Fruit fly (Drosophila melanogaster): ENCODE measurements around the gene OtopLa.

OtopLa gene

DNA sequence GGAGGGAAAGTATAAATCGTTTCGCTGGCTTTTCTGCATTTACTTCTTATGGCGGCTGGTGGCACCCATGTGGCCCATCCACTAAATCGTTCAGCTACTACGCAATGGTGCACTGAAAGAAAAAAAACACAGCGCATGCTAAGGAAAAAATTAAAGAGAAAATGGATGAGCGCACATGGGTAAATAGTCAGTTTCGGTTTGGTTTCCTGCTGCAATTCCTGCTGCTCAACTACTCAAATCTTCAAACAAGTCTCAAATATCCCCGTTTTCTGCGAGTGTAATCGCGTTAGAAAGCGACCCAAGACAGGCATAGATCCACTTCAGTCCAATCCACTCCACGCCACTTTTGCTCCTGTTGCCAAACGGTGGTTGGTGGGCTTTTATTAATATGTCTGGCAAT, 45.3 kb downstream of the OtopLa start:
- TF ChIP-seq h (optimal IDR thresholded peaks at IDR 0.05) (no peak), ttk (optimal IDR thresholded peaks at IDR 0.05) (no peak), Myc (optimal IDR thresholded peaks at IDR 0.05) (no peak), insv (optimal IDR thresholded peaks at IDR 0.05) (no peak), psq (optimal IDR thresholded peaks at IDR 0.05) (no peak), Sin3A (optimal IDR thresholded peaks at IDR 0.05) (no peak)

DNA sequence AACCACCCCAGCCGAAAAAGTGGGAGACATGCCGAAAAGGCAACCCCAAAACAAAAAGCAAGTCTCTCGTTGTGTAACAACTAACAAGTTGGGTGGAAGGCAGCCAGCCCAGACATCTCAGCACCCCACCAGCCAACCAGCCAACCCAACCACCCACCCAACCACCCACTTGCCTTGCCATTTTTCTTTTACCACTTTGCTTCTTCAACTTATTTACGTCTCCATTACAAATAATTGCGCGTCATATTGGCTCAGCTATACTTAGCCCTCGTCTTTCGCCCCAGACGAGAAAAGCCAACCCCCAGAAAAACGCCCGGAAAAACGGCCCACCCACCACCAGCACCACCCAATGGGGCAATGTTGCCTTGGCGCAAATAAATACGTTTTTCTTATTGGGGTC, 46.0 kb downstream of the OtopLa start:
- no peak for TF ChIP-seq ttk (optimal IDR thresholded peaks at IDR 0.05)
- TF ChIP-seq h (optimal IDR thresholded peaks at IDR 0.05) = no peak
- no peak for TF ChIP-seq insv (optimal IDR thresholded peaks at IDR 0.05)
- TF ChIP-seq Sin3A (optimal IDR thresholded peaks at IDR 0.05) = no peak
- no peak for TF ChIP-seq psq (optimal IDR thresholded peaks at IDR 0.05)
- TF ChIP-seq Myc (optimal IDR thresholded peaks at IDR 0.05) = no peak

DNA sequence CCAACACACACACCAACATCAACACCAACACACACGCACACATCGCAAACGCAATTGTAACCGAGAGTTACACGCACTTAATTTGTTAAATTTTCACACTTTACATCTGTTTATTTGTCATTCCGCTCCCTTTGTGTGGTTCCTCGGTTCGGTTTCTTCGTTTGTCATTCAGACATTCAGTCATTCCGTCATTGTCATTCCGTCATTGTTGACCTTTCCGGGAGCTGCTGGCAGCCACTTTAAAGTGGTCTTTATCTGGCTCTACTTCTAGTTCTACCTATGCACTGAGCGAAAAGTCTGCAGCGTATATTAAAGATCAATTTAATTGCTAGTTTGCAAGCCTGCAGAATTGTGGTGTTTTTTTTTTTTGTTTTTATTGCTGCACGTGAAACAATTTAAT, 51.7 kb downstream of the OtopLa start:
- TF ChIP-seq Sin3A (optimal IDR thresholded peaks at IDR 0.05) (no peak), ttk (optimal IDR thresholded peaks at IDR 0.05) (no peak), Myc (optimal IDR thresholded peaks at IDR 0.05) (no peak), psq (optimal IDR thresholded peaks at IDR 0.05) (no peak), insv (optimal IDR thresholded peaks at IDR 0.05) (no peak), h (optimal IDR thresholded peaks at IDR 0.05) (no peak)

DNA sequence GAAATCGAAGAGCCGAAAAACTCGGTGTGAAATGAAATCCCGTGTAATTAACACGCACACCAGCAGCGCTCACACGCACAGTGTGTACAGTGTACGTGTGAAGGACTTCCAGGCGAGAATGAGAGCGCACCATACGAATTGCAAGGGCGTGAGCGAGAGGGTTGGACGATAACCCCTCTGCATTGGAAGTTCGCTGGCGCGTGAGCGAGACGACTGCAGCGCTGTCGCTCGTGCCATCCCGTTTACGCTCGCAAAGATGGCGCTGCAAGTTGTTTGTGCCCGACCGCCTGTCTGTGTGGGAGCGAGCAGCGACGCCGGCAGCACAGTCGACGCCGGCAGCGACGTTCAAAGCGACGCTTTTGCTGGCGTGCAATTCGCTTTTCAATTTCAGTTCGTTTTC, 54.4 kb downstream of the OtopLa start, which contains the start of gene Vsx1:
TSS of gene Vsx1 (plus strand) at position 388 of the 400 bp plus-strand sequence.
- TF ChIP-seq Myc (optimal IDR thresholded peaks at IDR 0.05) (no peak), Sin3A (optimal IDR thresholded peaks at IDR 0.05) (no peak), insv (optimal IDR thresholded peaks at IDR 0.05) (no peak), psq (optimal IDR thresholded peaks at IDR 0.05) (no peak), ttk (optimal IDR thresholded peaks at IDR 0.05) (no peak), h (optimal IDR thresholded peaks at IDR 0.05) (no peak)

DNA sequence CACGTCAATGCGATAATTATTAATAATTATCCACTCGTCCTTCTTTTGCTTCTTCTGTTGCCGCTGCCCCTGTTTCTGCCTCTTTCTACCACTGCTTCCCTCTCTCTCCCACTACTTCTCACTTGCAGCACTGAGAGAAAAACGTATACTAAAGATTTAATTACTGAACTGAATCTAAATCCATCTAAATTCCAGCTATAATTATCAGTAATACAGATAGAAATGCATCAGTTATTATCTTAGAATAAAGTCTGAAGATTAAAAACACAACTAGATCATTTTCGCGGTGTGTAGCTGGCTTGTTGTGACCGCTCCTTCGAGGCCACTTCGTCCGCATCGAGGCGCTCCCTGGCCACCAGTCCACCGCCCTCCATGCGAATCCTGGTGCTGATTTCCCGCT, 58.3 kb downstream of the OtopLa start:
- TF ChIP-seq ttk (optimal IDR thresholded peaks at IDR 0.05) (no peak), psq (optimal IDR thresholded peaks at IDR 0.05) (no peak), Myc (optimal IDR thresholded peaks at IDR 0.05) (no peak), insv (optimal IDR thresholded peaks at IDR 0.05) (no peak), h (optimal IDR thresholded peaks at IDR 0.05) (no peak), Sin3A (optimal IDR thresholded peaks at IDR 0.05) (no peak)

DNA sequence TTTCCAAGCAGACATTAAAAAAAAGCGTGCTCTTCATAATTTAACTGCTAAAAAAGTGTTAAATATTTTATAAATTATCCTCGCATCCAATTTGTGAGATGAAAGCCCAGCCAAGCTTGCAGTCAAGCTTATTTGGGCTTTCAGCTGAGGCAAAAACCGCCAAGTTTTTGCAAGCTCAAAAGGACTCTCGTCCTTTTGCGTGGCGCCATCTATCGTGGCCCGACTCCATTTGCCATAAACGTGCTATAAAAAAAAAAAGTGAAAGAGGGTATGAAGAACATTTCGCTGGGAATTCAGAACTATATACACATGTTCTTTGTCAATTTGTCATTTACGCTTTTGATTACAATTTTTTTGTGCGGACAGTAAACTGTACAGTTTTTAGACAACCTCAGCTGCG, 59.8 kb downstream of the OtopLa start:
- TF ChIP-seq h (optimal IDR thresholded peaks at IDR 0.05) (no peak), ttk (optimal IDR thresholded peaks at IDR 0.05) (no peak), insv (optimal IDR thresholded peaks at IDR 0.05) (no peak), Sin3A (optimal IDR thresholded peaks at IDR 0.05) (no peak), psq (optimal IDR thresholded peaks at IDR 0.05) (no peak), Myc (optimal IDR thresholded peaks at IDR 0.05) (no peak)

DNA sequence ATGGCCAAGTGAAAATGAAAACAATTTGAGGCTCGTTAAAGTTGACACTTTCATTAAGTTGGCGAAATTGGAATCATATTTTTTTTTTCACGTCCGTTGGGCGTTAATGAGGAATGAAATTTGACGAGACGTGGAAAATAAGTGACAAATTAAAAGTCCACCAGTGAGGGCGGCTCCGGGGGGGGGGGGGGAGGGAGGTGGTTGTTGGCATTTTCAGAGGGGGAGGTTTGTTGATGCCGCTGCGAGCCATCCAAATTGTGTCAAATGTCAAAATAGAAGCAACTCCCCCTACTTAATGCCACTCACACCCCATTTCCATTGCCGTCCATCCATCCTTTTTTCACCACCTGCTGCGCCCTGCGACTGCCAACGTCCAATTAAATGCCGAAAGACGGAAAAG, 61.3 kb downstream of the OtopLa start:
- TF ChIP-seq Myc (optimal IDR thresholded peaks at IDR 0.05) (no peak), ttk (optimal IDR thresholded peaks at IDR 0.05) (no peak), psq (optimal IDR thresholded peaks at IDR 0.05) (no peak), h (optimal IDR thresholded peaks at IDR 0.05) (no peak), Sin3A (optimal IDR thresholded peaks at IDR 0.05) (no peak)

DNA sequence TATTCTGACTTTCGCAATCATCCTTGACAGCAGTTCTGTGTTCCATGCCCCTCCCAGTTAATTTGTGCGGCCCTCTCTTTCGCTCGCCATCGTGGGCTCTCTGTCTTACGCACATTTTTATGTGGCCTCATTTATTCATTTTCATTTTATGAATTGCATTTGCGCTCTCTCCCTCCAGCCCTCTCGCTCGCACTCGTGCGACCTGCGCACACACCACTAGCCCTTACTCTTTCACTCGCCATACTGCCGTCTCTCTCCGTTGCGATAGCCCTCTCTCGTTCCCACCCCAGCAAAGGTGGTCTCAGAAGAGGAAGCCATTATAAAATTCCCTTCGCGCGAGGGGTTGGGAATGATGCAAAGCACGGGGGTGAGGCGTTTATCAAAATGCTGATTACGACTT, 68.8 kb downstream of the OtopLa start:
- no peak for TF ChIP-seq insv (optimal IDR thresholded peaks at IDR 0.05)
- TF ChIP-seq ttk (optimal IDR thresholded peaks at IDR 0.05) = no peak
- TF ChIP-seq psq (optimal IDR thresholded peaks at IDR 0.05) = no peak
- no peak for TF ChIP-seq Sin3A (optimal IDR thresholded peaks at IDR 0.05)
- no peak for TF ChIP-seq Myc (optimal IDR thresholded peaks at IDR 0.05)
- no peak for TF ChIP-seq h (optimal IDR thresholded peaks at IDR 0.05)

Measured in Kc167 (cell line).